Fruit fly (Drosophila melanogaster) whole organism, adult: ENCODE data around the gene Nab2.
A peak's percentile ranks its signal among the peaks of the same experiment; 100 is the strongest.

Experiments used
- CG12768 ChIP-seq: fragments of 200-800 bp; sonication (Bioruptor generic); optimal IDR thresholded peaks from 2 replicates; lab custom pipeline; 2017; ENCODE audit warnings: missing biosample characterization, missing genetic modification characterization, mild to moderate bottlenecking, moderate library complexity, missing genetic modification reagents
- CG7045 ChIP-seq: fragments of 200-800 bp; sonication (Bioruptor generic); optimal IDR thresholded peaks from 2 replicates; lab custom pipeline; 2017; ENCODE audit warnings: missing biosample characterization, mild to moderate bottlenecking, missing genetic modification characterization
- CG7101 ChIP-seq: fragments of 200-800 bp; sonication (Bioruptor generic); optimal IDR thresholded peaks from 2 replicates; lab custom pipeline; 2018; ENCODE audit warnings: missing biosample characterization, mild to moderate bottlenecking, missing genetic modification characterization, moderate library complexity
- Clk ChIP-seq: fragments of 200-800 bp; sonication (Bioruptor generic); optimal IDR thresholded peaks from 2 replicates; lab custom pipeline; 2017; ENCODE audit warnings: missing biosample characterization, missing genetic modification characterization
- Mnt ChIP-seq: fragments of 200-800 bp; sonication (Bioruptor generic); optimal IDR thresholded peaks from 2 replicates; lab custom pipeline; 2016; ENCODE audit warnings: missing biosample characterization, mild to moderate bottlenecking, missing genetic modification characterization
- cic ChIP-seq: fragments of 200-800 bp; sonication (Bioruptor generic); optimal IDR thresholded peaks from 2 replicates; lab custom pipeline; 2017; ENCODE audit warnings: missing biosample characterization, mild to moderate bottlenecking, missing genetic modification characterization, moderate library complexity
- cnc ChIP-seq, 2 experiments: fragments of >200 bp; optimal IDR thresholded peaks; 2 replicates each; lab custom pipeline; 2017
- kay ChIP-seq: fragments of 200-800 bp; sonication (Bioruptor generic); peaks from one replicate; lab custom pipeline; 2016; ENCODE audit warnings: missing biosample characterization, missing genetic modification characterization, borderline replicate concordance
- ovo ChIP-seq: fragments of 200-800 bp; sonication (Bioruptor generic); optimal IDR thresholded peaks from 2 replicates; lab custom pipeline; 2016; ENCODE audit warnings: missing biosample characterization, missing genetic modification characterization
- toe ChIP-seq: fragments of 200-800 bp; sonication (Bioruptor generic); optimal IDR thresholded peaks from 2 replicates; lab custom pipeline; 2016; ENCODE audit warnings: missing biosample characterization, missing genetic modification characterization

DNA sequence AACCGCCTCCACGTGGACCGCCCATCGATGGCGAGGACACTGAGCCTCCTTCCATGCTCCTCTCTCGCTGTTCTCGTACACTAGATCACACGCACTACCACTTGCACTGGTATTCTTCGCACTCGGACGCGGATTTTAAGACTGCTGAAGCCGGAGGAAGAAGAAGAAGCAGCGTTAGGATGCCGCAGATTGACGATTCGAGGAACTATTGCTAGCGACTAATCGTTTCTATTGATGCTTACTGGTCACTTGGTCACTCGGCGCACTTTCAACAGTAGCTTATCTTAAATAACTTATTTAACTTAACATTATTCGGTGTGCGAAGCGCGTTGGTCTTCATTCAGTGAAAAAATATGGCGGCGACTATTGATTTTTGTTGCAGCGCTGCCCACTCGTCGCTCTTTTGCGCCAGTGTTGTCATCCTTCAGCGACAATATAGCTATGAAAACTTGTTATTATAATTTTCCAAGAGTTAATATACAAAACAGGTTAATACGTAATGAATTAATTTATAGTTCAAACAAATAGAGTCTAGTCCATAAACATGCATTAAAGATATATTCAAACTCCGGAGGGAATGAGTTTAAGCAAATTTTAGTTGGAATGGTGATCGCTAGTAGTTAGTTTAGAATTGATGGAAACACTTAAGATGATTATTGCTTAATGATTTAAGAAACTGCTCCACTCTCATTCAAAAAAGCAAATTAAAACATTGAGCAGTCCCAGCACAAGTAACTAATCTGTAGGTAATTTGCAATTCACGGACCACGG, 30.4 kb upstream of the Nab2 start, which contains the start of the genes CG5746 and CG6454:
- TF ChIP-seq kay (GFP tag; lab: Kevin White, UChicago) (no peak), Mnt (GFP tag; lab: Kevin White, UChicago) (peak; percentile 48), cic (no peak), CG7101 (tag; lab: Kevin White, UChicago) (peak; percentile 59), CG12768 (peak; percentile 19), ovo (GFP tag; lab: Kevin White, UChicago) (peak; percentile 19), cnc (optimal IDR thresholded peaks at IDR 0.05; lab: Kevin White, UChicago) (no peak), toe (GFP tag; lab: Kevin White, UChicago) (no peak), CG7045 (GFP tag; lab: Kevin White, UChicago) (no peak), Clk (no peak)
